Fruit fly (Drosophila melanogaster) whole organism, pupa: Measurements from ENCODE around the gene Dop2R.

ENCODE experiments used
- CG12605 ChIP-seq: fragments of 200-800 bp; sonication (Bioruptor generic); IDR thresholded peaks from 2 replicates; pipeline ENCODE4 v1.3.6; 2022; ENCODE audit warnings: missing biosample characterization, missing genetic modification characterization
- CG15710 ChIP-seq: fragments of 200-800 bp; sonication (Bioruptor generic); optimal IDR thresholded peaks from 2 replicates; lab custom pipeline; 2018; ENCODE audit warnings: missing biosample characterization, mild to moderate bottlenecking, missing genetic modification characterization, moderate library complexity
- CG17806 ChIP-seq: fragments of 200-800 bp; sonication (Bioruptor generic); optimal IDR thresholded peaks from 2 replicates; lab custom pipeline; 2018; ENCODE audit warnings: missing biosample characterization, mild to moderate bottlenecking, missing genetic modification characterization, moderate library complexity
- CG34367 ChIP-seq: fragments of 200-800 bp; sonication (Bioruptor generic); optimal IDR thresholded peaks from 2 replicates; lab custom pipeline; 2018; ENCODE audit warnings: missing biosample characterization, mild to moderate bottlenecking, missing genetic modification characterization
- CG8159 ChIP-seq: fragments of 200-800 bp; sonication (Bioruptor generic); optimal IDR thresholded peaks from 3 replicates; lab custom pipeline; 2018; ENCODE audit warnings: missing biosample characterization, mild to moderate bottlenecking, missing genetic modification characterization, moderate library complexity
- EcR ChIP-seq: fragments of 200-800 bp; sonication (Bioruptor generic); optimal IDR thresholded peaks from 3 replicates; lab custom pipeline; 2019; ENCODE audit warnings: missing biosample characterization, missing genetic modification characterization, mild to moderate bottlenecking, moderate library complexity, missing genetic modification reagents
- Ets98B ChIP-seq: fragments of 200-800 bp; sonication (Bioruptor generic); IDR thresholded peaks from 2 replicates; pipeline ENCODE4 v1.3.6; 2022; ENCODE audit warnings: missing biosample characterization, missing genetic modification characterization
- Pif1B ChIP-seq: fragments of 200-800 bp; sonication (Bioruptor generic); optimal IDR thresholded peaks from 3 replicates; lab custom pipeline; 2016; ENCODE audit warnings: missing biosample characterization, missing genetic modification characterization
- Snoo ChIP-seq: fragments of 200-800 bp; sonication (Bioruptor generic); optimal IDR thresholded peaks from 3 replicates; lab custom pipeline; 2017; ENCODE audit warnings: missing biosample characterization, mild to moderate bottlenecking, missing genetic modification characterization, inconsistent platforms
- rn ChIP-seq: fragments of 200-800 bp; sonication (Bioruptor generic); IDR thresholded peaks from 2 replicates; pipeline ENCODE4 v1.3.6; 2022; ENCODE audit warnings: missing biosample characterization, missing genetic modification characterization

dm6 chrX:20092308-20092707 lies 29.8 kb upstream of the Dop2R start, which contains the start of gene fd19B:
- TF ChIP-seq EcR (GFP tag; lab: Kevin White, UChicago) (no peak), CG34367 (tag; lab: Kevin White, UChicago) (no peak), CG12605 (GFP tag; lab: Robert Waterston, UW) (no peak), rn (GFP tag; lab: Robert Waterston, UW) (no peak), CG17806 (tag; lab: Kevin White, UChicago) (no peak), Snoo (tag; lab: Kevin White, UChicago) (no peak), CG8159 (tag; lab: Kevin White, UChicago) (no peak), Pif1B (GFP tag; lab: Kevin White, UChicago) (no peak), Ets98B (GFP tag; lab: Robert Waterston, UW) (no peak), CG15710 (tag; lab: Kevin White, UChicago) (no peak)
